Fruit fly (Drosophila melanogaster): ENCODE data around the gene CG31522.
A peak's percentile ranks its signal among the peaks of the same experiment; 100 is the strongest.

The CG31522 gene

DNA sequence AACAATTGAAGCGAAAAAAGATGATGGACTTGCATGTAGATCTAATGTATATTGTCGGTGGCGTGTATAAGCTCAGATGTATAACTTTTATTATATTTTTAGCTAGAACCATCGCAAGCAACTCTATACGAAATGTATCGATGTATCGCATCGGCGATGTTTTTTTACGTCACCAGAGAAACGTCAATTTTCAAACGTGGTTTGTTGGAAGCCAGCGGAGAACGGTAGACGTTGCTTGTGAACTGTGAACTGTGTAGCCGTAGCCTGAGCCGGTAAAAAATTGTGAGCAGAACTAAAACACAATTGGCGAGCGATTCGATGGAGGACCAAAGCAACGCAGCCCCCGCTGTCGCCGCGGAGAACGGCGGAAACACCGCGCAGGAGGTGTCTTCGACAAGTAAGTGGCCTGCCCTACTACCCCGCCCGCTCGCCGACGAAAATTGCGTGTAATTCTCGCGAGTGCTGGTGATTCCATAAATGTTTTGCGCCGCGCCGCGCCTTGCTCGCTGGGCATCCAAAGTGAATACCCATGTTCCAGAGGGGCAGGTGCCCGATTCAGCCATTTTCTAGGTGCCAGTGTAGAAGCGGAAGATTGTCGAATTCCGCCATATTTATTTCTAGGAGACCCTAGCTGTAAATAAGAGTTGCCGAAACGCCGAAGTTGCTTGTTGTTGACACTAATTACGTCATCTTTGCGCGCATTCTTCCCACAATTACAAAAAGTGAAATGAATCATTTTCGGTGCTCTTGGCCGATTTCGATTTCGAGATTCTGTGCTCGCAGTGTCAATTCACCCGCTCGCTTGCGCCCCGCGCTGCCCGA lies 59.6 kb downstream of the CG31522 start, which contains the start of gene lost (continued):
- TF ChIP-seq dysf (GFP tag; IDR thresholded peaks at IDR 0.05) (peak; percentile 26; the same call in 1 of the 3 replicates), CG11456 (GFP tag; IDR thresholded peaks at IDR 0.05) (peak; percentile 55; the same call in 1 of the 3 replicates), CG10366 (GFP tag; IDR thresholded peaks at IDR 0.05) (0 out of 2 replicates have a peak, but pooled peaks have one; percentile 20), CG9817 (tag; optimal IDR thresholded peaks at IDR 0.05) (peak; percentile 2), CG10979 (tag; optimal IDR thresholded peaks at IDR 0.05) (peak; percentile 27), CG8478 (optimal IDR thresholded peaks at IDR 0.05) (no peak), CG10462 (GFP tag; optimal IDR thresholded peaks at IDR 0.05) (no peak), Tbp (GFP tag; optimal IDR thresholded peaks at IDR 0.05) (no peak), zen2 (GFP tag; IDR thresholded peaks at IDR 0.05; ENCODE audit: partially characterized antibody) (peak; percentile 98; the same call in 2 of the 3 replicates), CG7271 (tag; optimal IDR thresholded peaks at IDR 0.05) (peak; percentile 28), nau (GFP tag; optimal IDR thresholded peaks at IDR 0.05) (no peak), CG14860 (GFP tag; IDR thresholded peaks at IDR 0.05; ENCODE audit: partially characterized antibody) (peak; percentile 98), CG9876 (GFP tag; optimal IDR thresholded peaks at IDR 0.05) (no peak), her (GFP tag; optimal IDR thresholded peaks at IDR 0.05) (peak; percentile 22), CG15696 (tag; optimal IDR thresholded peaks at IDR 0.05) (no peak), CG16779 (GFP tag; IDR thresholded peaks at IDR 0.05) (no peak; the same call in 1 of the 2 replicates), ATbp (GFP tag; optimal IDR thresholded peaks at IDR 0.05) (no peak), Max (GFP tag; optimal IDR thresholded peaks at IDR 0.05) (peak; percentile 47), usp (GFP tag; optimal IDR thresholded peaks at IDR 0.05) (no peak), YL-1 (GFP tag; optimal IDR thresholded peaks at IDR 0.05) (peak; percentile 50), slbo (GFP tag; IDR thresholded peaks at IDR 0.05) (peak; percentile 64), repo (GFP tag; optimal IDR thresholded peaks at IDR 0.05) (no peak), CG8924 (tag; optimal IDR thresholded peaks at IDR 0.05) (peak; percentile 14), Hsf (GFP tag; optimal IDR thresholded peaks at IDR 0.05) (no peak), CG4328 (GFP tag; optimal IDR thresholded peaks at IDR 0.05) (no peak), CG8281 (tag; optimal IDR thresholded peaks at IDR 0.05) (no peak), Vsx1 (GFP tag; optimal IDR thresholded peaks at IDR 0.05) (peak; percentile 34), fu2 (GFP tag; optimal IDR thresholded peaks at IDR 0.05) (peak; percentile 22), schlank (tag; optimal IDR thresholded peaks at IDR 0.05) (no peak), CG6765 (GFP tag; optimal IDR thresholded peaks at IDR 0.05) (no peak), HLH54F (GFP tag; optimal IDR thresholded peaks at IDR 0.05) (no peak), Ada2b (GFP tag; IDR thresholded peaks at IDR 0.05) (no peak), ara (GFP tag; IDR thresholded peaks at IDR 0.05) (peak; percentile 51; the same call in 1 of the 2 replicates), CG4360 (GFP tag; IDR thresholded peaks at IDR 0.05) (no peak), CG32767 (GFP tag; IDR thresholded peaks at IDR 0.05) (no peak), CG16863 (GFP tag; optimal IDR thresholded peaks at IDR 0.05) (peak; percentile 17), CG10654 (GFP tag; optimal IDR thresholded peaks at IDR 0.05) (no peak), CG10274 (GFP tag; optimal IDR thresholded peaks at IDR 0.05) (no peak), cwo (GFP tag; optimal IDR thresholded peaks at IDR 0.05) (no peak), CG12744 (GFP tag; optimal IDR thresholded peaks at IDR 0.05) (no peak), CG13624 (GFP tag; optimal IDR thresholded peaks at IDR 0.05) (no peak), ttk (GFP tag; IDR thresholded peaks at IDR 0.05) (peak; percentile 25; the same call in 1 of the 2 replicates), CG1792 (GFP tag; optimal IDR thresholded peaks at IDR 0.05) (no peak), CG6683 (GFP tag; optimal IDR thresholded peaks at IDR 0.05) (no peak), al (GFP tag; IDR thresholded peaks at IDR 0.05) (no peak), fd3F (GFP tag; optimal IDR thresholded peaks at IDR 0.05) (peak; percentile 54), NfI (GFP tag; optimal IDR thresholded peaks at IDR 0.05) (no peak), CG17359 (tag; optimal IDR thresholded peaks at IDR 0.05) (no peak), Chrac-16 (GFP tag; optimal IDR thresholded peaks at IDR 0.05) (no peak), unpg (GFP tag; optimal IDR thresholded peaks at IDR 0.05) (no peak)
